Fruit fly (Drosophila melanogaster) Kc167 (cell line): ENCODE data around the gene stg.

Experiments
- Sin3A ChIP-seq: fragments of >200 bp; optimal IDR thresholded peaks from 2 replicates; lab custom pipeline; 2018; ENCODE audit warnings: missing external identifiers
- h ChIP-seq: fragments of >200 bp; optimal IDR thresholded peaks from 3 replicates; lab custom pipeline; 2018; ENCODE audit warnings: missing external identifiers
- insv ChIP-seq: fragments of >200 bp; optimal IDR thresholded peaks from 3 replicates; lab custom pipeline; 2018; ENCODE audit warnings: missing external identifiers
- psq ChIP-seq: fragments of >200 bp; optimal IDR thresholded peaks from 2 replicates; lab custom pipeline; 2017; ENCODE audit warnings: missing external identifiers
- ttk ChIP-seq: sonication (Bioruptor generic); optimal IDR thresholded peaks from 2 replicates; lab custom pipeline; 2017; ENCODE audit warnings: missing external identifiers

dm6 chr3R:29251418-29251817, 4.2 kb downstream of the stg start:
- TF ChIP-seq psq (lab: Kevin White, UChicago), result no peak
- no peak for TF ChIP-seq ttk (lab: Kevin White, UChicago)
- no peak for TF ChIP-seq Sin3A (lab: Kevin White, UChicago)
- no peak for TF ChIP-seq insv (lab: Kevin White, UChicago)
- TF ChIP-seq h (lab: Kevin White, UChicago), result no peak
